Worm (Caenorhabditis elegans): ENCODE data around the gene F42G4.2.

Gene F42G4.2

DNA sequence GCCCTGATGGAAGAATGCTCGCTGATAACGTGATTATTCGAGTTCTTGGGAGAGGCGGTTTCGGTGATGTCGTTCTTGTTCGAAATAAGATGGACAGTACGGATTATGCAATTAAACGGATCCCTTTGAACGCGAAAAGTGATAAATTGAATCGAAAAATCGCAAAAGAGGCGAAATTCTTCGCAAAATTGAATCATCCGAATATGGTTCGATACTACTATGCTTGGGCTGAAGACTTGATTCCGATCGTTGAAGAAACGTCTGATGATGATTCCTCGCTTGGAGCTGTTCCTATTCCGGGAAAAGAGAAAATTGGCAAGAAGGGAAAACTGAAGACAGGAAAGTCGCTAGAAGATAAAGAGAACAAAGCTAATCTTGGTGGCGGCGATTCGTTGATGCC, 38.2 kb downstream of the F42G4.2 start:
- TF ChIP-seq aha-1 (tag) (peak; percentile 92), ZK546.5 (tag; optimal IDR thresholded peaks at IDR 0.05) (no peak), zip-2 (tag; optimal IDR thresholded peaks at IDR 0.05) (no peak), saeg-2 (GFP tag; IDR thresholded peaks at IDR 0.05) (no peak), unc-62 (GFP tag; optimal IDR thresholded peaks at IDR 0.05 in 1 of 2) (peak in 1 of 2 experiments; percentile 80), unc-62 (tag; optimal IDR thresholded peaks at IDR 0.05) (no peak), arid-1 (GFP tag; conservative IDR thresholded peaks at IDR 0.05) (no peak)

- TF ChIP-seq aha-1 (tag), result peak; percentile 21
- no peak for TF ChIP-seq ceh-44 (GFP tag; IDR thresholded peaks at IDR 0.05)
- TF ChIP-seq nhr-28 (tag; optimal IDR thresholded peaks at IDR 0.05), result peak; percentile 13
Observed at ce11 chrII:13091123-13091522, 43.4 kb downstream of the F42G4.2 start, which contains the start of gene Y81G3A.4. TSS of gene Y81G3A.4 (plus strand) at chrII:13091423.

- TF ChIP-seq unc-62 (GFP tag; optimal IDR thresholded peaks at IDR 0.05 in 1 of 2), result peak in 1 of 2 experiments; percentile 4
- no peak for TF ChIP-seq unc-62 (tag; optimal IDR thresholded peaks at IDR 0.05)
- no peak for TF ChIP-seq spr-1 (tag; optimal IDR thresholded peaks at IDR 0.05)
Observed at ce11 chrII:13091857-13092256, 44.1 kb downstream of the F42G4.2 start.

- TF ChIP-seq mep-1 (tag; optimal IDR thresholded peaks at IDR 0.05) (no peak), egl-43 (GFP tag; IDR thresholded peaks at IDR 0.05) (0 out of 2 replicates have a peak, but pooled peaks have one; percentile 27), ceh-32 (tag; optimal IDR thresholded peaks at IDR 0.05; ENCODE audit: poor library complexity) (no peak), dpl-1 (GFP tag; optimal IDR thresholded peaks at IDR 0.05) (no peak), unc-39 (tag; optimal IDR thresholded peaks at IDR 0.05) (no peak), mxl-3 (GFP tag; optimal IDR thresholded peaks at IDR 0.05) (no peak), set-16 (GFP tag; IDR thresholded peaks at IDR 0.05) (peak; percentile 88), hlh-11 (tag; optimal IDR thresholded peaks at IDR 0.05) (no peak), nhr-48 (tag; optimal IDR thresholded peaks at IDR 0.05) (no peak), spr-1 (tag; optimal IDR thresholded peaks at IDR 0.05) (no peak), daf-16 (GFP tag; optimal IDR thresholded peaks at IDR 0.05) (no peak), daf-16 (tag; optimal IDR thresholded peaks at IDR 0.05) (no peak), dmd-9 (GFP tag; IDR thresholded peaks at IDR 0.05) (no peak), F37D6.2 (tag; optimal IDR thresholded peaks at IDR 0.05) (no peak), ceh-44 (GFP tag; IDR thresholded peaks at IDR 0.05) (no peak), mdt-29 (GFP tag; IDR thresholded peaks at IDR 0.05) (no peak), F44E2.7 (GFP tag; IDR thresholded peaks at IDR 0.05) (no peak), pqm-1 (tag; optimal IDR thresholded peaks at IDR 0.05) (no peak), nhr-77 (tag; optimal IDR thresholded peaks at IDR 0.05) (no peak)
Observed at ce11 chrII:13096345-13096744, 48.6 kb downstream of the F42G4.2 start.

ce11 chrII:13098175-13098574, 50.5 kb downstream of the F42G4.2 start, which contains the start of gene col-86:
TSS of gene col-86 (minus strand) at chrII:13098275.
- no peak for TF ChIP-seq jun-1 (tag; optimal IDR thresholded peaks at IDR 0.05)
- peak in 1 of 2 experiments; percentile 35 for TF ChIP-seq unc-62 (GFP tag; optimal IDR thresholded peaks at IDR 0.05 in 1 of 2)
- TF ChIP-seq unc-62 (tag; optimal IDR thresholded peaks at IDR 0.05), result no peak

Data from whole organism, L4 larva.